Worm (Caenorhabditis elegans) whole organism, L4 larva: ENCODE measurements around the gene F59E12.17.

Experiments used
- F10B5.3 ChIP-seq: sonication (generic microtip); optimal IDR thresholded peaks from 2 replicates; lab custom pipeline; 2016; ENCODE audit warnings: mild to moderate bottlenecking, missing genetic modification characterization, missing compliant biosample characterization
- F26F4.8 ChIP-seq: fragments of 200-800 bp; sonication (Bioruptor generic); conservative IDR thresholded peaks from 2 replicates; pipeline ENCODE4 v1.3.6; 2022; ENCODE audit warnings: missing genetic modification characterization, missing compliant biosample characterization
- Y5F2A.4 ChIP-seq: fragments of 200-800 bp; sonication (Bioruptor generic); optimal IDR thresholded peaks from 2 replicates; lab custom pipeline; 2018; ENCODE audit warnings: mild to moderate bottlenecking, missing genetic modification characterization, missing compliant biosample characterization
- aha-1 ChIP-seq: fragments of 150-350 bp; peaks from one replicate; lab custom pipeline; 2014; ENCODE audit warnings: missing biosample characterization, missing genetic modification characterization
- aly-2 ChIP-seq: sonication (generic microtip); optimal IDR thresholded peaks from 2 replicates; lab custom pipeline; 2018; ENCODE audit warnings: missing biosample characterization, missing genetic modification characterization
- ceh-20 ChIP-seq: fragments of 200-800 bp; sonication (Bioruptor generic); IDR thresholded peaks from 2 replicates; pipeline ENCODE4 v1.3.6; 2022; ENCODE audit warnings: missing genetic modification reagents, missing genetic modification characterization, missing compliant biosample characterization
- ceh-32 ChIP-seq: sonication (generic microtip); optimal IDR thresholded peaks from 2 replicates; lab custom pipeline; 2016; ENCODE audit warnings: mild to moderate bottlenecking, missing genetic modification characterization, missing compliant biosample characterization; ENCODE audit not compliant: poor library complexity
- hlh-30 ChIP-seq: sonication (generic microtip); optimal IDR thresholded peaks from 2 replicates; lab custom pipeline; 2017; ENCODE audit warnings: antibody characterized with exemption, mild to moderate bottlenecking, missing genetic modification characterization, missing compliant biosample characterization; ENCODE audit not compliant: insufficient read depth
- hmg-1.1 ChIP-seq: fragments of 200-800 bp; sonication (Bioruptor generic); IDR thresholded peaks from 2 replicates; pipeline ENCODE4 v1.3.6; 2022; ENCODE audit warnings: missing genetic modification reagents, missing genetic modification characterization, missing compliant biosample characterization
- jun-1 ChIP-seq: fragments of 150-350 bp; optimal IDR thresholded peaks from 2 replicates; lab custom pipeline; 2014; ENCODE audit warnings: missing biosample characterization, missing genetic modification reagents, missing genetic modification characterization
- lim-7 ChIP-seq: fragments of 200-800 bp; sonication (Bioruptor generic); IDR thresholded peaks from 2 replicates; pipeline ENCODE4 v1.3.6; 2022; ENCODE audit warnings: missing genetic modification characterization, missing compliant biosample characterization
- lin-38 ChIP-seq: fragments of 200-800 bp; sonication (Bioruptor generic); IDR thresholded peaks from 2 replicates; pipeline ENCODE4 v1.3.6; 2022; ENCODE audit warnings: missing genetic modification reagents, missing genetic modification characterization, missing compliant biosample characterization
- lin-39 ChIP-seq: fragments of 150-350 bp; optimal IDR thresholded peaks from 2 replicates; lab custom pipeline; 2014; ENCODE audit warnings: missing biosample characterization, missing genetic modification reagents, missing genetic modification characterization
- lsy-2 ChIP-seq, 2 experiments: fragments of 150-350 bp in 1 of 2; sonication (generic microtip) in 1 of 2; optimal IDR thresholded peaks; 2 replicates each; lab custom pipeline; 2014 to 2017; ENCODE audit warnings: missing biosample characterization in 2 of 2, missing genetic modification characterization in 2 of 2
- madf-5 ChIP-seq, 2 experiments: fragments of 200-800 bp; sonication (Bioruptor generic); IDR thresholded peaks; 2 replicates each; pipeline ENCODE4 v1.3.6; 2022; ENCODE audit warnings: missing compliant biosample characterization in 2 of 2, missing genetic modification characterization in 2 of 2
- mdl-1 ChIP-seq, 2 experiments: fragments of 150-350 bp in 1 of 2; sonication (generic microtip) in 1 of 2; optimal IDR thresholded peaks; 2 replicates each; lab custom pipeline; 2014 to 2017; ENCODE audit warnings: missing biosample characterization in 2 of 2, missing genetic modification characterization in 2 of 2
- mep-1 ChIP-seq: fragments of 150-350 bp; sonication (generic microtip); optimal IDR thresholded peaks from 3 replicates; lab custom pipeline; 2014; ENCODE audit warnings: missing biosample characterization, missing genetic modification characterization
- mxl-3 ChIP-seq: fragments of 200-800 bp; sonication (Bioruptor generic); optimal IDR thresholded peaks from 2 replicates; lab custom pipeline; 2018; ENCODE audit warnings: mild to moderate bottlenecking, missing genetic modification characterization, missing compliant biosample characterization
- nhr-10 ChIP-seq: fragments of 150-350 bp; optimal IDR thresholded peaks from 2 replicates; lab custom pipeline; 2014; ENCODE audit warnings: missing biosample characterization, missing genetic modification characterization
- nhr-102 ChIP-seq: sonication (generic microtip); optimal IDR thresholded peaks from 2 replicates; lab custom pipeline; 2016; ENCODE audit warnings: mild to moderate bottlenecking, missing genetic modification characterization, moderate library complexity, missing compliant biosample characterization
- nhr-48 ChIP-seq: sonication (generic microtip); optimal IDR thresholded peaks from 2 replicates; lab custom pipeline; 2016; ENCODE audit warnings: mild to moderate bottlenecking, missing genetic modification characterization, missing compliant biosample characterization
- php-3 ChIP-seq: fragments of 200-800 bp; sonication (Bioruptor generic); IDR thresholded peaks from 2 replicates; pipeline ENCODE4 v1.3.6; 2022; ENCODE audit warnings: missing genetic modification reagents, missing genetic modification characterization, missing compliant biosample characterization
- sdz-12 ChIP-seq: fragments of 200-800 bp; sonication (Bioruptor generic); optimal IDR thresholded peaks from 2 replicates; lab custom pipeline; 2018; ENCODE audit warnings: mild to moderate bottlenecking, missing genetic modification characterization, missing compliant biosample characterization
- set-16 ChIP-seq: fragments of 200-800 bp; sonication (Bioruptor generic); IDR thresholded peaks from 2 replicates; pipeline ENCODE4 v1.3.6; 2022; ENCODE audit warnings: missing genetic modification reagents, missing genetic modification characterization, missing compliant biosample characterization
- tag-97 ChIP-seq: fragments of 200-800 bp; sonication (Bioruptor generic); IDR thresholded peaks from 2 replicates; pipeline ENCODE4 v1.3.6; 2022; ENCODE audit warnings: missing genetic modification characterization, missing compliant biosample characterization
- tra-1 ChIP-seq: fragments of 200-800 bp; sonication (Bioruptor generic); IDR thresholded peaks from 2 replicates; pipeline ENCODE4 v1.3.6; 2022; ENCODE audit warnings: missing genetic modification reagents, missing genetic modification characterization, missing compliant biosample characterization
- vab-7 ChIP-seq: fragments of 200-800 bp; sonication (Bioruptor generic); IDR thresholded peaks from 2 replicates; pipeline ENCODE4 v1.3.6; 2022; ENCODE audit warnings: missing genetic modification reagents, missing genetic modification characterization, missing compliant biosample characterization
- zfp-3 ChIP-seq: fragments of 200-800 bp; sonication (Bioruptor generic); conservative IDR thresholded peaks from 2 replicates; pipeline ENCODE4 v1.3.6; 2022; ENCODE audit warnings: missing genetic modification reagents, missing genetic modification characterization, missing compliant biosample characterization
- zip-2 ChIP-seq: fragments of 150-350 bp; optimal IDR thresholded peaks from 2 replicates; lab custom pipeline; 2014; ENCODE audit warnings: missing biosample characterization, missing genetic modification characterization
- ztf-11 ChIP-seq: fragments of 150-350 bp; optimal IDR thresholded peaks from 2 replicates; lab custom pipeline; 2014; ENCODE audit warnings: missing biosample characterization, missing genetic modification characterization

F59E12.17 gene

ce11 chrII:5680703-5681102 is 31.4 kb upstream of the F59E12.17 start, which contains the start of gene flp-27:
Gene flp-27 (plus strand): TSS chrII:5681003.
- TF ChIP-seq aly-2 (tag; lab: Kevin White, UChicago) (no peak), zip-2 (tag; lab: Kevin White, UChicago) (no peak), Y5F2A.4 (GFP tag; lab: Kevin White, UChicago) (no peak), hlh-30 (tag; lab: Kevin White, UChicago) (no peak), mxl-3 (GFP tag; lab: Kevin White, UChicago) (no peak), nhr-10 (tag; lab: Kevin White, UChicago) (no peak), ceh-20 (GFP tag; lab: Robert Waterston, UW) (no peak), sdz-12 (GFP tag; lab: Kevin White, UChicago) (no peak)
- TF ChIP-seq, all 104 proteins: peak for 0

ce11 chrII:5669580-5669979 is 20.3 kb upstream of the F59E12.17 start, which contains the start of gene C25H3.17:
Gene C25H3.17 (minus strand): TSS chrII:5669680.
- TF ChIP-seq php-3 = no peak
- TF ChIP-seq zfp-3 = no peak
- TF ChIP-seq tag-97 = no peak
- no peak for TF ChIP-seq vab-7 (GFP tag; lab: Robert Waterston, UW)
- no peak for TF ChIP-seq mdl-1 (tag; optimal IDR thresholded peaks at IDR 0.05; lab: Kevin White, UChicago)
- TF ChIP-seq mep-1 = no peak
- TF ChIP-seq nhr-48 (tag; lab: Kevin White, UChicago) = no peak

ce11 chrII:5668830-5669229 is 19.6 kb upstream of the F59E12.17 start, which contains the start of gene C25H3.7:
Gene C25H3.7 (minus strand): TSS chrII:5668930.
- no peak for TF ChIP-seq madf-5 (GFP tag; IDR thresholded peaks at IDR 0.05; lab: Robert Waterston, UW)
- TF ChIP-seq set-16 (GFP tag; lab: Robert Waterston, UW) = no peak
- no peak for TF ChIP-seq F26F4.8 (GFP tag; lab: Robert Waterston, UW)
- TF ChIP-seq F10B5.3 (tag; lab: Kevin White, UChicago) = no peak
- no peak for TF ChIP-seq lin-39
- no peak for TF ChIP-seq hmg-1.1 (GFP tag; lab: Robert Waterston, UW)
- TF ChIP-seq aha-1 (tag; lab: Kevin White, UChicago) = peak; percentile 50

DNA sequence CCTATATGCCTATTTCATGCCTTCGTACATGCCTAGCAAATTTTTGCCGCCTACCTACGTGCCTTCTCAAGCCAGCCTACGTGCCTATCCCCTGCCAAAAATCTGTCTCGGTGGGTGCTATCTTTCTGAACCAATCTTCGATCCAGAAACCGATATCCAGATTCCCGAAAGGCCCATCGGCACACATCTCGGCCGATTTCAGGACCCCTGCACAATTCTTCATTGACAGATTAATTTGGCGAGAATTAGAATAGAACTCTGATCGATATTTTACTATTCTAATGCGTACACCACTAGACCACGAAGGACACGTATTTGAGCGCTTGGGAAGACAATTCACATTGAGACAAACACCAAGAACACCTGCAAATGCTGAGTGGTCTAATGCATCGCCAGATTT is 18.3 kb upstream of the F59E12.17 start:
- no peak for TF ChIP-seq sdz-12 (GFP tag; lab: Kevin White, UChicago)
- TF ChIP-seq hlh-30 (tag; lab: Kevin White, UChicago) = no peak
- no peak for TF ChIP-seq ztf-11 (tag; lab: Kevin White, UChicago)
- no peak for TF ChIP-seq lsy-2 (tag; optimal IDR thresholded peaks at IDR 0.05; lab: Kevin White, UChicago)
- TF ChIP-seq lim-7 = no peak
- no peak for TF ChIP-seq mdl-1 (tag; optimal IDR thresholded peaks at IDR 0.05; lab: Kevin White, UChicago)
- TF ChIP-seq tra-1 (GFP tag; lab: Robert Waterston, UW) = no peak
- no peak for TF ChIP-seq jun-1
- no peak for TF ChIP-seq ceh-32 (tag; lab: Kevin White, UChicago)
- no peak for TF ChIP-seq lin-38 (GFP tag; lab: Robert Waterston, UW)
- TF ChIP-seq madf-5 (GFP tag; IDR thresholded peaks at IDR 0.05; lab: Robert Waterston, UW) = no peak
- no peak for TF ChIP-seq Y5F2A.4 (GFP tag; lab: Kevin White, UChicago)
- TF ChIP-seq, all 104 proteins: peak for 0

DNA sequence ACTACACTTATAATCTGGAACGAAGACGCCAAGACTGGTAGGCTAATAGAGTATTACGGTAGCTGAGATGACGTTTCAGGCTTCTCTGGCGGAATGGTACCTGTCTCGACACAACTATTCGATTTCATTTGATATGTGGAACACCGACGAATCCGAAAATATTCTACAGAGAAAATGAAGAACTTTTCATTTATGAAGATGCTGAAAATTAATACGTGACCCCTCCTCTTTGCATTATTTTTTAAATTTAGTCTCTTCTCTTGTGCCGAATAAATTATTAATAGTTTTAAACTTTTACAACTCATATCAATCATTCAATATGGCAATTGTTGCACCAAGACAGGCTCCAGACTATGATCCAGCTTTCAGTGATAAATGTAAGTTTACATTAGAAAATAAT is 16.7 kb upstream of the F59E12.17 start, which contains the start of gene C25H3.16:
C25H3.16 (plus strand) TSS at position 301 of the 400 bp plus-strand sequence.
- TF ChIP-seq nhr-102 (tag; lab: Kevin White, UChicago) = no peak

DNA sequence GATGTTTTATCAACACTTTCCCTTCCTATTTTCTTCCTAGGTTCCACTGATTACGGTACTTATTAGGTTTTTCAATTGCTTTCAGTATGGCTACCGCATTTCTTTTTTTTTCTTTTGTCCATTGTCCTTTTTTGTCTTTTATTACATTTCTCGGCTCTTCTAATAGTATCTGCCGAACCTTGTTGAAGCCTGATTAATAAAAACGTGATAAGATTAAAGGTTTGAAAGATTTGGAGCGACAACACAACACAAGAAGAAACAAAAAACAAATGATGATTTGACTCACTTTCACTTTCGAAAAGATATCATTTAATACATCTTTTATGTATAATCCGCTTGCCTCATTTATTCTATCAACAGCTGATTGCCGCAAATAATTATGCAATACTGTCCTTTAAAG is 15.8 kb upstream of the F59E12.17 start, which contains the start of gene C25H3.15:
C25H3.15 (plus strand) TSS at position 301 of the 400 bp plus-strand sequence.
- no peak for TF ChIP-seq ztf-11 (tag; lab: Kevin White, UChicago)
